Worm (Caenorhabditis elegans): Measurements from ENCODE around the gene rpb-12.

DNA sequence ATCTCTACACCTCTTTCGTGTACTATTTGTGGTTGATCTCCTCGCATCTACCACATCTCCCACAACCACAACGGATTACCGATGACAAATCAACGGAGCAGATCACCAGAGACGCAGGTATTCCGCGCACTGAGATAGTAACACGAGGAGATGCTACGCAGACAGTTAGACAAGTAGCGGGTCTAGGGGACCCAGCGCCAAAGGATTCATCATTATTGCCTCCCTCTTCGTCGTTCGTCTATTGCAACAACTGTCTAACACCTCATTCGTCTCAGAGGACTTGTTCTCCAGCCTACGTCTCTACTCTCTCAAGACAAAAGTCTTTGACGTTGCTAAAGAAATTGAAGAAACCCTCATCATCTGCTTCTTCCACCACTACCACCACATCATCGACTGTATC lies 25.1 kb downstream of the rpb-12 start:
- TF ChIP-seq unc-62 (GFP tag; optimal IDR thresholded peaks at IDR 0.05) (no peak), ceh-82 (tag; optimal IDR thresholded peaks at IDR 0.05) (no peak), fos-1 (tag; optimal IDR thresholded peaks at IDR 0.05) (no peak), ztf-11 (tag; optimal IDR thresholded peaks at IDR 0.05) (no peak), skn-1 (tag; optimal IDR thresholded peaks at IDR 0.05) (no peak), unc-39 (tag; optimal IDR thresholded peaks at IDR 0.05) (no peak), nhr-237 (tag; optimal IDR thresholded peaks at IDR 0.05) (no peak), ceh-16 (tag; optimal IDR thresholded peaks at IDR 0.05) (no peak), fkh-10 (GFP tag; optimal IDR thresholded peaks at IDR 0.05) (no peak), pha-4 (tag; optimal IDR thresholded peaks at IDR 0.05) (peak; percentile 4), egl-5 (tag; optimal IDR thresholded peaks at IDR 0.05) (peak; percentile 9)
